Fruit fly (Drosophila melanogaster): ENCODE measurements around the gene SmydA-9.

The SmydA-9 gene

dm6 chrX:9210787-9211186, at the start of gene SmydA-9:
Gene SmydA-9 (minus strand): TSS chrX:9210887.
- no peak for TF ChIP-seq CG31627 (GFP tag; optimal IDR thresholded peaks at IDR 0.05)
- no peak for TF ChIP-seq Blimp-1 (GFP tag; optimal IDR thresholded peaks at IDR 0.05)
- TF ChIP-seq vri (GFP tag; optimal IDR thresholded peaks at IDR 0.05): no peak
- TF ChIP-seq svp (GFP tag): peak; percentile 23
- TF ChIP-seq CG6163 (GFP tag; IDR thresholded peaks at IDR 0.05): no peak
- no peak for TF ChIP-seq Hr4 (GFP tag; optimal IDR thresholded peaks at IDR 0.05)
- TF ChIP-seq Eip78C (GFP tag): peak; percentile 30
- peak; percentile 10 for TF ChIP-seq topi (GFP tag; optimal IDR thresholded peaks at IDR 0.05)

- TF ChIP-seq OdsH (GFP tag; optimal IDR thresholded peaks at IDR 0.05): peak; percentile 19
- TF ChIP-seq lz (GFP tag; optimal IDR thresholded peaks at IDR 0.05): peak; percentile 40
- peak; percentile 34 for TF ChIP-seq CG3032 (tag; optimal IDR thresholded peaks at IDR 0.05)
- TF ChIP-seq CG7368 (GFP tag; optimal IDR thresholded peaks at IDR 0.05): no peak
- peak; percentile 21 for TF ChIP-seq esn (GFP tag; optimal IDR thresholded peaks at IDR 0.05)
- peak; percentile 48 for TF ChIP-seq Sox14 (GFP tag; optimal IDR thresholded peaks at IDR 0.05)
- no peak for TF ChIP-seq CG10669 (GFP tag; optimal IDR thresholded peaks at IDR 0.05)
- TF ChIP-seq CG3919 (GFP tag; optimal IDR thresholded peaks at IDR 0.05): peak; percentile 10
Measured at dm6 chrX:9255964-9256520, 45.4 kb upstream of the SmydA-9 start, which contains the start of gene ric8a. Gene ric8a (plus strand): TSS chrX:9256168.

dm6 chrX:9255021-9255420, 44.3 kb upstream of the SmydA-9 start:
- no peak for TF ChIP-seq CG6854 (GFP tag; optimal IDR thresholded peaks at IDR 0.05)
- peak; percentile 41 for TF ChIP-seq Eip78C (GFP tag)
- peak; percentile 11 for TF ChIP-seq esn (GFP tag; optimal IDR thresholded peaks at IDR 0.05)
- no peak for TF ChIP-seq Met (GFP tag; optimal IDR thresholded peaks at IDR 0.05)
- no peak for TF ChIP-seq Hr38 (GFP tag; optimal IDR thresholded peaks at IDR 0.05)

dm6 chrX:9252051-9252708, 41.5 kb upstream of the SmydA-9 start:
- TF ChIP-seq CG11902 (GFP tag; optimal IDR thresholded peaks at IDR 0.05) (no peak), Lpt (GFP tag; optimal IDR thresholded peaks at IDR 0.05) (no peak), salr (GFP tag; optimal IDR thresholded peaks at IDR 0.05) (no peak), CG11294 (GFP tag; IDR thresholded peaks at IDR 0.05) (peak; percentile 27; the same call in 1 of the 2 replicates), vri (GFP tag; optimal IDR thresholded peaks at IDR 0.05) (peak; percentile 13), CG16779 (tag; optimal IDR thresholded peaks at IDR 0.05) (no peak), CG6163 (GFP tag; IDR thresholded peaks at IDR 0.05) (peak; percentile 57; the same call in 2 of the 3 replicates), CG6854 (GFP tag; optimal IDR thresholded peaks at IDR 0.05) (no peak), Eip93F (GFP tag; optimal IDR thresholded peaks at IDR 0.05) (no peak), acj6 (GFP tag; optimal IDR thresholded peaks at IDR 0.05) (no peak), CG9139 (GFP tag; optimal IDR thresholded peaks at IDR 0.05) (peak; percentile 46), Blimp-1 (GFP tag; optimal IDR thresholded peaks at IDR 0.05) (no peak), fd59A (GFP tag; optimal IDR thresholded peaks at IDR 0.05) (no peak), CG10631 (GFP tag; optimal IDR thresholded peaks at IDR 0.05) (no peak), cyc (GFP tag; optimal IDR thresholded peaks at IDR 0.05) (no peak), Sox14 (GFP tag; optimal IDR thresholded peaks at IDR 0.05) (peak; percentile 64), spab (GFP tag; optimal IDR thresholded peaks at IDR 0.05) (no peak), CG15336 (GFP tag; IDR thresholded peaks at IDR 0.05) (peak; percentile 41; the same call in 1 of the 2 replicates), Sox15 (GFP tag; optimal IDR thresholded peaks at IDR 0.05) (no peak), CG10669 (GFP tag; optimal IDR thresholded peaks at IDR 0.05) (no peak), svp (GFP tag) (peak; percentile 68), net (GFP tag; optimal IDR thresholded peaks at IDR 0.05) (no peak), CG31627 (GFP tag; optimal IDR thresholded peaks at IDR 0.05) (no peak), CG32006 (GFP tag; optimal IDR thresholded peaks at IDR 0.05) (peak; percentile 20), CG3919 (GFP tag; optimal IDR thresholded peaks at IDR 0.05) (no peak), esn (GFP tag; optimal IDR thresholded peaks at IDR 0.05) (no peak), achi (GFP tag; optimal IDR thresholded peaks at IDR 0.05) (no peak), Hr38 (GFP tag; optimal IDR thresholded peaks at IDR 0.05) (no peak), fd85E (GFP tag; optimal IDR thresholded peaks at IDR 0.05) (no peak), Eip75B (GFP tag; optimal IDR thresholded peaks at IDR 0.05) (no peak), Hr4 (GFP tag; optimal IDR thresholded peaks at IDR 0.05) (no peak), fkh (GFP tag; optimal IDR thresholded peaks at IDR 0.05) (no peak), CG11762 (GFP tag; optimal IDR thresholded peaks at IDR 0.05; ENCODE audit: insufficient read depth) (no peak), CG7368 (GFP tag; optimal IDR thresholded peaks at IDR 0.05) (no peak), pdm3 (GFP tag; optimal IDR thresholded peaks at IDR 0.05) (peak; percentile 15), CG6808 (GFP tag; optimal IDR thresholded peaks at IDR 0.05) (peak; percentile 34), CG6792 (GFP tag; optimal IDR thresholded peaks at IDR 0.05) (no peak)
